Worm (Caenorhabditis elegans) whole organism, young adult: ENCODE data around the gene F57C7.4.

Source experiments
- Y53F4B.3 ChIP-seq: fragments of 200-800 bp; sonication (Bioruptor generic); IDR thresholded peaks from 2 replicates; pipeline ENCODE4 v1.3.6; 2022; ENCODE audit warnings: missing genetic modification reagents, missing genetic modification characterization, missing compliant biosample characterization
- ccch-3 ChIP-seq: fragments of 200-800 bp; sonication (Bioruptor generic); optimal IDR thresholded peaks from 2 replicates; lab custom pipeline; 2018; ENCODE audit warnings: mild to moderate bottlenecking, missing genetic modification characterization, missing compliant biosample characterization
- lag-1 ChIP-seq: fragments of 200-800 bp; sonication (Bioruptor generic); IDR thresholded peaks from 2 replicates; pipeline ENCODE4 v1.3.6; 2022; ENCODE audit warnings: missing genetic modification reagents, missing genetic modification characterization, missing compliant biosample characterization
- mcd-1 ChIP-seq: fragments of 200-800 bp; sonication (Bioruptor generic); IDR thresholded peaks from 2 replicates; pipeline ENCODE4 v1.3.6; 2022; ENCODE audit warnings: missing genetic modification reagents, missing genetic modification characterization, missing compliant biosample characterization
- snpc-1.3 ChIP-seq: sonication (generic microtip); optimal IDR thresholded peaks from 2 replicates; lab custom pipeline; 2017; ENCODE audit warnings: missing genetic modification characterization, mild to moderate bottlenecking, missing compliant biosample characterization, antibody characterized with exemption, moderate library complexity, missing genotype, missing genetic modification reagents; ENCODE audit not compliant: insufficient read depth
- snpc-4 ChIP-seq, 5 experiments: fragments of 150-350 bp in 1 of 5; sonication (generic microtip) in 4 of 5; optimal IDR thresholded peaks; 2 replicates each; lab custom pipeline; 2014 to 2018; ENCODE audit warnings: missing genetic modification characterization in 5 of 5, missing biosample characterization in 3 of 5, antibody characterized with exemption in 2 of 5, mild to moderate bottlenecking in 2 of 5, missing compliant biosample characterization in 2 of 5, missing genotype in 2 of 5, moderate library complexity in 2 of 5, missing genetic modification reagents in 1 of 5

- no peak for TF ChIP-seq snpc-4 (GFP tag; optimal IDR thresholded peaks at IDR 0.05; lab: Kevin White, UChicago)
- TF ChIP-seq snpc-4 (tag; optimal IDR thresholded peaks at IDR 0.05; lab: Kevin White, UChicago) = no peak
- TF ChIP-seq lag-1 (GFP tag; lab: Robert Waterston, UW) = no peak
- TF ChIP-seq Y53F4B.3 (GFP tag; lab: Robert Waterston, UW) = no peak
- TF ChIP-seq mcd-1 (GFP tag; lab: Robert Waterston, UW) = no peak
- no peak for TF ChIP-seq snpc-1.3 (tag; lab: Kevin White, UChicago)
- no peak for TF ChIP-seq ccch-3 (GFP tag; lab: Kevin White, UChicago)
Observed at ce11 chrX:10599719-10600155, 10.4 kb upstream of the F57C7.4 start.
